Worm (Caenorhabditis elegans): ENCODE results near the gene srj-4.

- TF ChIP-seq B0261.1 (tag; optimal IDR thresholded peaks at IDR 0.05) (no peak), ccch-3 (GFP tag; optimal IDR thresholded peaks at IDR 0.05) (no peak)
Measured at ce11 chrV:12120381-12120780, 42.6 kb upstream of the srj-4 start, which contains the start of gene C13C4.7.
